Worm (Caenorhabditis elegans) whole organism, midembryonic: ENCODE data around the gene bath-36.
"Not testable (repeated sequence)": the region's sequence is repeated elsewhere in the genome, so short reads cannot be mapped to it uniquely, and the experiment has no call there.

Experiments used
- T22C8.4 ChIP-seq: fragments of 200-800 bp; sonication (Bioruptor generic); IDR thresholded peaks from 2 replicates; pipeline ENCODE4 v1.3.6; 2022; ENCODE audit warnings: missing genetic modification characterization, missing compliant biosample characterization
- cog-1 ChIP-seq: sonication (generic microtip); optimal IDR thresholded peaks from 2 replicates; lab custom pipeline; 2016; ENCODE audit warnings: missing genetic modification characterization, missing compliant biosample characterization
- flt-1 ChIP-seq: fragments of 200-800 bp; sonication (Bioruptor generic); IDR thresholded peaks from 2 replicates; pipeline ENCODE4 v1.3.6; 2022; ENCODE audit warnings: missing genetic modification characterization, missing compliant biosample characterization
- klf-2 ChIP-seq: fragments of 200-800 bp; sonication (Bioruptor generic); conservative IDR thresholded peaks from 2 replicates; pipeline ENCODE4 v1.3.6; 2022; ENCODE audit warnings: missing genetic modification reagents, missing genetic modification characterization, missing compliant biosample characterization
- med-1 ChIP-seq: sonication (generic microtip); optimal IDR thresholded peaks from 2 replicates; lab custom pipeline; 2017; ENCODE audit warnings: missing genetic modification characterization, mild to moderate bottlenecking, missing compliant biosample characterization, antibody characterized with exemption, missing genetic modification reagents; ENCODE audit not compliant: insufficient read depth
- ref-1 ChIP-seq: fragments of 200-800 bp; sonication (Bioruptor generic); conservative IDR thresholded peaks from 2 replicates; pipeline ENCODE4 v1.3.6; 2022; ENCODE audit warnings: missing genetic modification reagents, missing genetic modification characterization, missing compliant biosample characterization
- ztf-23 ChIP-seq: fragments of 200-800 bp; sonication (Bioruptor generic); IDR thresholded peaks from 2 replicates; pipeline ENCODE4 v1.3.6; 2022; ENCODE audit warnings: missing genetic modification reagents, missing genetic modification characterization, missing compliant biosample characterization
- ztf-29 ChIP-seq: fragments of 200-800 bp; sonication (Bioruptor generic); IDR thresholded peaks from 2 replicates; pipeline ENCODE4 v1.3.6; 2022; ENCODE audit warnings: missing genetic modification reagents, missing genetic modification characterization, missing compliant biosample characterization

- TF ChIP-seq ztf-29 (GFP tag; lab: Robert Waterston, UW); cog-1; flt-1 (GFP tag; lab: Robert Waterston, UW); klf-2 (GFP tag; lab: Robert Waterston, UW); ref-1; T22C8.4 (GFP tag; lab: Robert Waterston, UW); med-1 (GFP tag; lab: Kevin White, UChicago); ztf-23 (GFP tag; lab: Robert Waterston, UW): not testable (repeated sequence)
Observed at ce11 chrV:15211869-15212268, 24.2 kb downstream of the bath-36 start, which contains the start of gene sri-24.
